Worm (Caenorhabditis elegans): ENCODE data around the gene srz-24.
"Not testable (repeated sequence)": the region's sequence is repeated elsewhere in the genome, so short reads cannot be mapped to it uniquely, and the experiment has no call there.

srz-24 gene

ce11 chrIV:4981027-4981426, at the start of gene srz-24:
Gene srz-24 (minus strand): TSS chrIV:4981127.
- TF ChIP-seq elt-2 (tag; optimal IDR thresholded peaks at IDR 0.05) (no peak), fkh-10 (GFP tag; optimal IDR thresholded peaks at IDR 0.05) (no peak), nhr-67 (tag; optimal IDR thresholded peaks at IDR 0.05) (no peak), nhr-43 (tag; optimal IDR thresholded peaks at IDR 0.05; ENCODE audit: poor library complexity, severe bottlenecking) (no peak), hmg-11 (tag; optimal IDR thresholded peaks at IDR 0.05) (no peak), nhr-76 (tag; optimal IDR thresholded peaks at IDR 0.05) (no peak), tbx-2 (tag; optimal IDR thresholded peaks at IDR 0.05) (no peak), lin-15B (tag; optimal IDR thresholded peaks at IDR 0.05) (no peak), nhr-28 (tag; optimal IDR thresholded peaks at IDR 0.05) (no peak), sea-2 (GFP tag; optimal IDR thresholded peaks at IDR 0.05) (no peak), ama-1 (optimal IDR thresholded peaks at IDR 0.05) (no peak), ceh-28 (tag; optimal IDR thresholded peaks at IDR 0.05) (no peak), ztf-4 (tag; optimal IDR thresholded peaks at IDR 0.05) (no peak), elt-1 (tag; optimal IDR thresholded peaks at IDR 0.05) (no peak)

ce11 chrIV:5028978-5029377, 48.1 kb upstream of the srz-24 start, which contains the start of the genes best-6 and C09B9.2:
Gene best-6 (minus strand): TSS chrIV:5029078.
Gene C09B9.2 (plus strand): TSS chrIV:5029291.
- TF ChIP-seq fos-1 (tag; optimal IDR thresholded peaks at IDR 0.05) (no peak), elt-3 (tag; optimal IDR thresholded peaks at IDR 0.05) (no peak), ama-1 (optimal IDR thresholded peaks at IDR 0.05) (no peak), unc-39 (tag; optimal IDR thresholded peaks at IDR 0.05) (no peak), ceh-16 (tag; optimal IDR thresholded peaks at IDR 0.05) (no peak)

- TF ChIP-seq ama-1 (optimal IDR thresholded peaks at IDR 0.05), result no peak
- TF ChIP-seq eor-1 (tag; optimal IDR thresholded peaks at IDR 0.05), result no peak
- TF ChIP-seq nhr-43 (tag; optimal IDR thresholded peaks at IDR 0.05; ENCODE audit: poor library complexity, severe bottlenecking), result no peak
- TF ChIP-seq nhr-77 (tag; optimal IDR thresholded peaks at IDR 0.05), result no peak
- no peak for TF ChIP-seq zag-1 (tag; optimal IDR thresholded peaks at IDR 0.05)
- no peak for TF ChIP-seq jun-1 (tag; optimal IDR thresholded peaks at IDR 0.05)
- TF ChIP-seq snpc-4 (tag; optimal IDR thresholded peaks at IDR 0.05), result no peak
- no peak for TF ChIP-seq egl-27 (tag; optimal IDR thresholded peaks at IDR 0.05)
- no peak for TF ChIP-seq nhr-28 (tag; optimal IDR thresholded peaks at IDR 0.05)
- no peak for TF ChIP-seq lsy-12 (tag; optimal IDR thresholded peaks at IDR 0.05)
Observed at ce11 chrIV:5025646-5026045, 44.7 kb upstream of the srz-24 start, which contains the start of gene C09B9.85. Gene C09B9.85 (minus strand): TSS chrIV:5025746.

DNA sequence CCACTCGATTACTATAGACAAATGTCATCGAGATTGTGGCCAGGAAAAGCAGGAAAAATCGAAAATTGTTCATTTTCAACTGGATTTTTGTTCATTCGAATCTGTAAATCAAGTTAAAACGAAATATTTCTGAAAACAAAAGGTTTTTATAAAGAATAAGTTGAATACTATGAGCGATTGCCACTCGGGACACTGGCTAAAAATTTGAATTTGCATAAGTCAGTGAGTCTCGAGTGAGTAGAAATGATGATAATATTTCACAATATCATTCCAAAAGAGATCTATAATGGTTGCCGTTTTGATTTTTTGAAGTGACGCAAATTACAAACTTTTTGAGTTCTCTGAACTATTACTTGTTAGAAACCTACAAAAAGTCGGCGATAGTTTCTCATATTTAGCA, 39.6 kb upstream of the srz-24 start, which contains the start of gene T28H11.8:
Gene T28H11.8, minus strand, starts transcription at position 101 of the 400 bp plus-strand sequence.
- TF ChIP-seq ceh-9 (tag; optimal IDR thresholded peaks at IDR 0.05) (no peak), hmg-11 (tag; optimal IDR thresholded peaks at IDR 0.05) (no peak), skn-1 (tag; optimal IDR thresholded peaks at IDR 0.05) (no peak), egl-27 (tag; optimal IDR thresholded peaks at IDR 0.05) (no peak), pha-4 (tag; optimal IDR thresholded peaks at IDR 0.05) (no peak), zag-1 (tag; optimal IDR thresholded peaks at IDR 0.05) (no peak), ztf-4 (tag; optimal IDR thresholded peaks at IDR 0.05) (no peak), eor-1 (tag; optimal IDR thresholded peaks at IDR 0.05) (no peak), lin-15B (tag; optimal IDR thresholded peaks at IDR 0.05) (no peak), mdl-1 (tag; optimal IDR thresholded peaks at IDR 0.05) (no peak), nhr-23 (tag; optimal IDR thresholded peaks at IDR 0.05) (no peak), nfya-1 (tag; optimal IDR thresholded peaks at IDR 0.05; ENCODE audit: insufficient read depth) (no peak), nhr-76 (tag; optimal IDR thresholded peaks at IDR 0.05) (no peak)

DNA sequence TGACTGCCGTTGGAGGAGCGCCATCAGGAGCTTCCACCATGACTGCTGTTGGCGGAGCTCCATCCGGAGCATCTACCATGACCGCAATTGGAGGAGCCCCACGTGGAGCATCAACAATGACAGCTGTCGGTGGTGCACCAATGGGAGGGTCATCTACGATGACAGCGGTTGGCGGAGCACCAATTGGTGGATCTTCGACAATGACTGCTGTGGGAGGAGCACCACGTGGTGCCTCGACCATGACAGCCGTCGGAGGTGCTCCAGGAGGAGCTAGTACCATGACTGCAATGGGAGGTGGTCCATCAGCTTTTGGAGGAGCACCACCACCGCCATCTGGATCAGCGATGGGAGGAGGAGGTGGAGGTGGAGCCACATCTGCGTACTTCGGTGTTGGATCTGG, 36.1 kb upstream of the srz-24 start, which contains the start of gene T28H11.7:
Gene T28H11.7, minus strand, starts transcription at position 101 of the 400 bp plus-strand sequence.
- not testable (repeated sequence) for TF ChIP-seq egl-5, nhr-11, nhr-77 (tag; optimal IDR thresholded peaks at IDR 0.05)

- TF ChIP-seq unc-62 (GFP tag; optimal IDR thresholded peaks at IDR 0.05); unc-39 (tag; optimal IDR thresholded peaks at IDR 0.05); sea-2 (GFP tag; optimal IDR thresholded peaks at IDR 0.05): not testable (repeated sequence)
Observed at ce11 chrIV:5016461-5016860, 35.5 kb upstream of the srz-24 start, which contains the start of gene ssq-4. Gene ssq-4 (plus strand): TSS chrIV:5016479.
